Worm (Caenorhabditis elegans) whole organism, L4 larva: ENCODE results near the gene tra-3.
"Not testable (repeated sequence)": the region's sequence is repeated elsewhere in the genome, so short reads cannot be mapped to it uniquely, and the experiment has no call there.

ENCODE experiments used
- ceh-82 ChIP-seq: sonication (generic microtip); optimal IDR thresholded peaks from 2 replicates; lab custom pipeline; 2017; ENCODE audit warnings: missing biosample characterization, missing genetic modification characterization
- duxl-1 ChIP-seq: sonication (generic microtip); optimal IDR thresholded peaks from 2 replicates; lab custom pipeline; 2016; ENCODE audit warnings: mild to moderate bottlenecking, missing genetic modification characterization, moderate library complexity, missing compliant biosample characterization; ENCODE audit not compliant: poor library complexity
- mdl-1 ChIP-seq, 2 experiments: fragments of 150-350 bp in 1 of 2; sonication (generic microtip) in 1 of 2; optimal IDR thresholded peaks; 2 replicates each; lab custom pipeline; 2014 to 2017; ENCODE audit warnings: missing biosample characterization in 2 of 2, missing genetic modification characterization in 2 of 2
- mes-2 ChIP-seq: sonication (generic microtip); optimal IDR thresholded peaks from 2 replicates; lab custom pipeline; 2016; ENCODE audit warnings: missing genotype, mild to moderate bottlenecking, missing genetic modification characterization, missing compliant biosample characterization; ENCODE audit not compliant: poor library complexity, severe bottlenecking
- nhr-28 ChIP-seq: fragments of 150-350 bp; optimal IDR thresholded peaks from 2 replicates; lab custom pipeline; 2014; ENCODE audit warnings: missing biosample characterization, missing genetic modification characterization
- spr-1 ChIP-seq: sonication (generic microtip); optimal IDR thresholded peaks from 2 replicates; lab custom pipeline; 2016; ENCODE audit warnings: mild to moderate bottlenecking, missing genetic modification characterization, missing compliant biosample characterization

- not testable (repeated sequence) for TF ChIP-seq nhr-28; mes-2 (tag; lab: Kevin White, UChicago); ceh-82 (tag; lab: Kevin White, UChicago); mdl-1 (tag; optimal IDR thresholded peaks at IDR 0.05; lab: Kevin White, UChicago); spr-1 (tag; lab: Kevin White, UChicago); duxl-1 (tag; lab: Kevin White, UChicago)
Observed at ce11 chrIV:14478583-14478982, 34.6 kb upstream of the tra-3 start.
